Fruit fly (Drosophila melanogaster): ENCODE results near the gene Xpac.

Gene Xpac

dm6 chrX:4104132-4104531 lies at the start of gene Xpac, which contains the start of gene brn:
TSS of gene Xpac (minus strand) at chrX:4104197.
TSS of gene brn (plus strand) at chrX:4104342.
- no peak for TF ChIP-seq noc (tag; optimal IDR thresholded peaks at IDR 0.05)

- TF ChIP-seq noc (tag; optimal IDR thresholded peaks at IDR 0.05) = no peak
Measured at dm6 chrX:4150989-4151388, 47.0 kb upstream of the Xpac start.

- TF ChIP-seq noc (tag; optimal IDR thresholded peaks at IDR 0.05) = no peak
Measured at dm6 chrX:4139043-4139442, 35.0 kb upstream of the Xpac start.

DNA sequence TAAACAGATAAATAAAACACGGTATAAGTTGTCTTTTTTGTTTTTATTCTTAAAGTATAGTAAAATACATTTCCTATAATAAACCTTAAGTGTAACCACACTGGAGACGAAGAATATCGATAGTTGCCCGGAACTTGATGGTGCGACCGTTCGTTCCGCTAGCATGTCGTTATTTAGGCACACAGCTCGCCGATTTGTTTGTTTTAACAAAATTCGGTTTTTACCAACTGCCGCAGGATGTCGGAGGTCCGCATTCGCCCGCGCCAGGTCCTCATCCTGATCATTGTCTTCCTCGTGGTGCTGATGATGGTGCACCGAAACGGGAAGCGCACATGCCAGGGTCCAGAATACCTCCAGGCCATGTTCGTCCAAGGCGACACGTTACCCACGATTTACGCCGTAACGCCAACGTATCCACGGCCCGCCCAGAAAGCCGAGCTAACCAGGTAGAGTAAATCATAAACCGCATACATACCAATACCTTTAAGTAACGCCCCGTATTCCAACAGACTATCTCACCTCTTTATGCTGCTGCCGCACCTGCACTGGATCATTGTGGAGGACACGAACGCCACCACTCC lies 27.1 kb upstream of the Xpac start, which contains the start of gene GlcAT-I:
Gene GlcAT-I, plus strand, starts transcription at position 163 of the 581 bp plus-strand sequence.
- no peak for TF ChIP-seq noc (tag; optimal IDR thresholded peaks at IDR 0.05)

- TF ChIP-seq noc (tag; optimal IDR thresholded peaks at IDR 0.05) = no peak
Measured at dm6 chrX:4119582-4119981, 15.6 kb upstream of the Xpac start.

dm6 chrX:4116834-4117736 lies 13.1 kb upstream of the Xpac start, which contains the start of the genes tyf and Tip60:
TSS of gene tyf (plus strand) at chrX:4117020.
TSS of gene Tip60 (minus strand) at chrX:4117487.
- TF ChIP-seq noc (tag; optimal IDR thresholded peaks at IDR 0.05) = no peak

dm6 chrX:4113698-4114216 lies 9.8 kb upstream of the Xpac start, which contains the start of the genes dgt4 and Nsun2:
TSS of gene dgt4 (plus strand) at chrX:4113701.
TSS of gene Nsun2 (minus strand) at chrX:4113734.
- TF ChIP-seq noc (tag; optimal IDR thresholded peaks at IDR 0.05) = no peak

DNA sequence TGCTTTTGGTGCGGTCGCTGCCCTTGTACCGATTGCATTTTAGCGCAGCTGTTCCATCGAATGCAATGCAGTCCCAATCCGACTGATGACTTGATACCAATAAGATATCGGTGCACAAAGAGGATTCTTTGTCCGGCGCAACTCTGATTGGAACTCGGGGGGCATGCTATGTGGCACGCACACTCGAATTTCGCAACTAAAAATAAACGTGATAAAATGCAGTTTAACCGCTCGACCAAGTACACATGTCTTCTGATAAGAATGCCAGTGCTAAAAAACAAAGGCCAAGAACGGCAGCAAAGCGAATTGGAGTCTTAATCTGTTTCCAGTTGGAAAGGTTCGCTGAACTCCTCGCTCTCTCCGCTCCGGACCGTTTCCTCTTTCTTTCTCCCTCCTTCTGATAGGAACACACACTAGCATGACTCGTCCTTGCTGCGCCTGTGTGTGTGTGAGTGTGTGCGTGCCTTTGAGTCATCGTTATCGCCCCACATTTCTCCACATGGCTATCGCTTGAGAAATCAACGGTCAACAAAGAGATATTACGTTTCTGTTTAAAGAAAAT lies 4.7 kb upstream of the Xpac start:
- TF ChIP-seq noc (tag; optimal IDR thresholded peaks at IDR 0.05) = no peak

DNA sequence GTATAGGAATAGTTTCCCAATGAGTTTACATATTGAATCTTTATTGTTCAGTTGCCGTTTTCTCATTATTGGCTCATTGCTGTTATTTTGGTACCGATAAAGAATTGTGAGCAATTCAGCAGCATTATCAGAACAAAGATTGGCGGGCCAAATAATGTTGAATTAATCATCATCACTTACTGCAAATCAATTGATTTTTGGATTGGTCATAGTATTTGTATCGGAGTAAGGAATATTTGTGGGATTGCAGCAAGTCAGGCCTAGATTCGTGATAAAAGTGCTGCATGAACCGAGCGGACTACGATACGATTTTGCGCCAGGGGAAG lies 4.1 kb upstream of the Xpac start:
- TF ChIP-seq noc (tag; optimal IDR thresholded peaks at IDR 0.05) = no peak

DNA sequence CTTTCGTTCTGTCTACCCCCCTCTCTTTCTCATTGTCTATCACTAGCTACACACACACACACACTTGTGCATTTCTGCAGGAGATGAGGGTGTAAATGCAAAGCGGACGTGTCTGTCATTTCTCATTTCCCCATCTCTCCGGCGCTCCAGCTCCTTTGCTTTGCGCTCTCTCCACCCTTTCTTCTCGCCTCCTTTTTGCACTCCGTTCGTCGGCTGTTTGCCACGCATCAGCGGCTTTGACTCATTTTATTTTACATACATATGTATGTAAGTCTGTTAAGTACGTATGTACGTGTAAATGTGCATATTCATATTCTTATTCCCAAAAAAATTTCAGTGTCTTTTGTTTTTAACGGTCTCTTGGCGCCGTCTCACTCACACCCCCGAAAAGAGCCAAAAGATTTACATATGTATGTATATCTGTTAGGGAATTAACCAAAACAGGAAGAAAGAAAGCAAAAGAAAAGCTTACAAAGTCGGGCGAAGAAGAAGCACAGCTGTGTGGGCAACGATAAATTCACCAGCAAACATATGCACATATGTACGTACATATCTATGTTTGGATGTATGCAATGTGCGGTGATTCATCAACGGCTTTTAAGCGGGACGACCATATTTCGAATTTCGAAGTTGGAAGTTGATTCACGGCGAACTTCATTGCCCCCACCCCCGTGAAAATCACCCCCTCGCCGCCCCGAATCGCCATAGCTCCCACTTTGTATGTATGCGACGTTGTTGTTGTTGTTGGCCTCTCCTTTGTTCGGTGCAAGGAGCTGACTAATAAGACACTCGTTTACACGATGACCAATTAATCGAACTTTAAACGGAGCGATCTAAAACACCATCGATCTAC lies 3.5 kb upstream of the Xpac start:
- no peak for TF ChIP-seq noc (tag; optimal IDR thresholded peaks at IDR 0.05)

DNA sequence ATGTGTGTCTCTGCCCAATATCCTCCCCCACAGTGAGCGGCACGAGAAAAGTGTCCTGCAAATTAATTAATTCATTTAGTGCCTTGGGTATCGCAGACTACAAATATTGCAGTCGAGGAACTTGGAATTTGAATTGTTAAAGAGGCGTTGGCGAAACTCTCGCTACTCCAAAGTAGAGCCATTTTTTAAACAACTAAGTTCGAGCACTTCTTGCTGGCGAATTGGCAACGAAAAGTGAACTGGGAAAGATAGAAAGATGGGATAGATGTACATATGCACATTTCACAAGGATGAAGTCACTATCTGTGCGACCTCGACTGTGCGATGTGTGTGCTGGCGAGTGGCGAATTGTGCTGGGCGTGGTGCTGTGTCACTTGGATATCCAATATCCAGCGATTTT lies 2.8 kb upstream of the Xpac start:
- TF ChIP-seq noc (tag; optimal IDR thresholded peaks at IDR 0.05) = no peak

dm6 chrX:4106240-4106639 lies 2.2 kb upstream of the Xpac start:
- TF ChIP-seq noc (tag; optimal IDR thresholded peaks at IDR 0.05) = no peak

DNA sequence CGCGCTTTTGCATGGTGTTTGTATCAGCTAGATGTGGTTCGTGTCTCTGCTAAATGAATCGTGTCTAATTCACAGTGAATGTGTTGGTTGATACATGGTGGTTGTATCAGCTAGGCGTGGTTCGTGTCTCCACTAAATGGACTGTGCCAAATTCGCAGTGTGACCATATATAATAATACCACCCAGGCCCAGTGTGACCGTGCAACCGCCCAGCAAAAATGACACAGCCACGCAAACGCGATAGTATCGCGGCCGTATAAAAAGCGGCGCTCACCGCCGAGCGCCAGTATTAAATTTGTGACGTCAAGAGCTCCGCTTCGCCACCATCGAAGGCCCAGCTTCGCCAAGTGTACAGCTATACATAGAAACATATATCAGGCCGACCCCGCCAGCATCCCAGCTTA lies 1.8 kb upstream of the Xpac start, which contains the start of gene cib:
Gene cib, plus strand, starts transcription at position 284 of the 404 bp plus-strand sequence.
- TF ChIP-seq noc (tag; optimal IDR thresholded peaks at IDR 0.05) = no peak

dm6 chrX:4100824-4101368 lies 3.1 kb downstream of the Xpac start, which contains the start of the genes Cmtr1 and CG15375:
TSS of gene Cmtr1 (minus strand) at chrX:4101031.
TSS of gene CG15375 (plus strand) at chrX:4101318.
- TF ChIP-seq noc (tag; optimal IDR thresholded peaks at IDR 0.05) = no peak

Measured in whole organism, larva.